Fruit fly (Drosophila melanogaster) whole organism, embryonic: ENCODE measurements around the gene cyr.

Source experiments
- CG11085 ChIP-seq: fragments of 200-800 bp; sonication (Bioruptor generic); IDR thresholded peaks from 2 replicates; pipeline ENCODE4 v1.3.6; 2022; ENCODE audit warnings: missing biosample characterization, missing genetic modification characterization
- CG11398 ChIP-seq: fragments of 200-800 bp; sonication (Bioruptor generic); optimal IDR thresholded peaks from 2 replicates; lab custom pipeline; 2016; ENCODE audit warnings: missing biosample characterization, missing genetic modification characterization
- CG12769 ChIP-seq: fragments of 200-800 bp; sonication (Bioruptor generic); optimal IDR thresholded peaks from 2 replicates; lab custom pipeline; 2019; ENCODE audit warnings: missing biosample characterization, mild to moderate bottlenecking, missing genetic modification characterization, moderate library complexity
- CG13624 ChIP-seq: fragments of 200-800 bp; sonication (Bioruptor generic); optimal IDR thresholded peaks from 2 replicates; lab custom pipeline; 2016; ENCODE audit warnings: missing biosample characterization, missing genetic modification characterization
- CG15011 ChIP-seq: fragments of 200-800 bp; sonication (Bioruptor generic); optimal IDR thresholded peaks from 3 replicates; lab custom pipeline; 2018; ENCODE audit warnings: missing biosample characterization, mild to moderate bottlenecking, missing genetic modification characterization
- CG1602 ChIP-seq: fragments of 200-800 bp; sonication (Bioruptor generic); optimal IDR thresholded peaks from 3 replicates; lab custom pipeline; 2016; ENCODE audit warnings: missing biosample characterization, missing genetic modification characterization
- CG3065 ChIP-seq: fragments of 200-800 bp; sonication (Bioruptor generic); optimal IDR thresholded peaks from 2 replicates; lab custom pipeline; 2016; ENCODE audit warnings: missing biosample characterization, missing genetic modification characterization
- CG31365 ChIP-seq: fragments of 200-800 bp; sonication (Bioruptor generic); optimal IDR thresholded peaks from 2 replicates; lab custom pipeline; 2018; ENCODE audit warnings: missing biosample characterization, mild to moderate bottlenecking, missing genetic modification characterization
- CG33557 ChIP-seq: fragments of 200-800 bp; sonication (Bioruptor generic); optimal IDR thresholded peaks from 2 replicates; lab custom pipeline; 2019; ENCODE audit warnings: missing biosample characterization, mild to moderate bottlenecking, missing genetic modification characterization, moderate library complexity
- CG34224 ChIP-seq: fragments of 200-800 bp; sonication (Bioruptor generic); IDR thresholded peaks from 3 replicates; pipeline ENCODE4 v1.3.6; 2022; ENCODE audit warnings: missing biosample characterization, missing genetic modification characterization; ENCODE audit not compliant: partially characterized antibody
- CG4424 ChIP-seq: fragments of 200-800 bp; sonication (Bioruptor generic); optimal IDR thresholded peaks from 3 replicates; lab custom pipeline; 2016; ENCODE audit warnings: missing biosample characterization, missing genetic modification characterization
- CG5180 ChIP-seq: fragments of 200-800 bp; sonication (Bioruptor generic); optimal IDR thresholded peaks from 3 replicates; lab custom pipeline; 2017; ENCODE audit warnings: missing biosample characterization, missing genetic modification characterization, mild to moderate bottlenecking, moderate library complexity, missing genetic modification reagents
- CG5245 ChIP-seq: fragments of 200-800 bp; sonication (Bioruptor generic); optimal IDR thresholded peaks from 3 replicates; lab custom pipeline; 2016; ENCODE audit warnings: missing biosample characterization, missing genetic modification characterization
- CG6765 ChIP-seq: fragments of 200-800 bp; sonication (Bioruptor generic); optimal IDR thresholded peaks from 3 replicates; lab custom pipeline; 2017; ENCODE audit warnings: missing biosample characterization, mild to moderate bottlenecking, missing genetic modification characterization
- CG6813 ChIP-seq: fragments of 200-800 bp; sonication (Bioruptor generic); optimal IDR thresholded peaks from 2 replicates; lab custom pipeline; 2017; ENCODE audit warnings: missing biosample characterization, missing genetic modification characterization, mild to moderate bottlenecking, moderate library complexity, missing genetic modification reagents
- CG8281 ChIP-seq: fragments of 200-800 bp; sonication (Bioruptor generic); optimal IDR thresholded peaks from 2 replicates; lab custom pipeline; 2018; ENCODE audit warnings: missing biosample characterization, mild to moderate bottlenecking, missing genetic modification characterization, moderate library complexity
- CG9932 ChIP-seq: fragments of 200-800 bp; sonication (Bioruptor generic); IDR thresholded peaks from 2 replicates; pipeline ENCODE4 v1.3.6; 2022; ENCODE audit warnings: missing biosample characterization, missing genetic modification characterization
- Eip74EF ChIP-seq, 2 experiments: fragments of 200-800 bp in 1 of 2; fragments of >200 bp in 1 of 2; sonication (Bioruptor generic) in 1 of 2; optimal IDR thresholded peaks; 2 replicates each; lab custom pipeline; 2017 to 2019; ENCODE audit warnings: missing biosample characterization in 2 of 2, missing genetic modification characterization in 2 of 2, mild to moderate bottlenecking in 1 of 2, moderate library complexity in 1 of 2
- Elba2 ChIP-seq: fragments of 200-800 bp; sonication (Bioruptor generic); optimal IDR thresholded peaks from 3 replicates; lab custom pipeline; 2016; ENCODE audit warnings: missing biosample characterization, missing genetic modification characterization
- Fer2 ChIP-seq: fragments of 200-800 bp; sonication (Bioruptor generic); optimal IDR thresholded peaks from 2 replicates; lab custom pipeline; 2018; ENCODE audit warnings: missing biosample characterization, mild to moderate bottlenecking, missing genetic modification characterization, moderate library complexity
- HLH4C ChIP-seq: fragments of 200-800 bp; sonication (Bioruptor generic); IDR thresholded peaks from 3 replicates; pipeline ENCODE4 v1.3.6; 2022; ENCODE audit warnings: missing biosample characterization, missing genetic modification characterization; ENCODE audit not compliant: partially characterized antibody
- Meics ChIP-seq: fragments of 200-800 bp; sonication (Bioruptor generic); optimal IDR thresholded peaks from 2 replicates; lab custom pipeline; 2017; ENCODE audit warnings: missing biosample characterization, mild to moderate bottlenecking, missing genetic modification characterization
- Opbp ChIP-seq: fragments of 200-800 bp; sonication (Bioruptor generic); IDR thresholded peaks from 3 replicates; pipeline ENCODE4 v1.3.6; 2022; ENCODE audit warnings: missing biosample characterization, missing genetic modification characterization; ENCODE audit not compliant: partially characterized antibody
- Pdp1 ChIP-seq, 2 experiments: fragments of 200-800 bp; sonication (Bioruptor generic); optimal IDR thresholded peaks; 3 replicates each; lab custom pipeline; 2016; ENCODE audit warnings: missing biosample characterization in 2 of 2, missing genetic modification characterization in 2 of 2, mild to moderate bottlenecking in 1 of 2, moderate library complexity in 1 of 2
- Stat92E ChIP-seq, 3 experiments: fragments of >200 bp in 2 of 3; fragments of 200-800 bp in 1 of 3; sonication (Bioruptor generic) in 1 of 3; optimal IDR thresholded peaks; 2 replicates each; lab custom pipeline; 2017 to 2019; ENCODE audit warnings: missing biosample characterization in 3 of 3, missing genetic modification characterization in 3 of 3, mild to moderate bottlenecking in 1 of 3, moderate library complexity in 1 of 3
- TFAM ChIP-seq: fragments of 200-800 bp; sonication (Bioruptor generic); optimal IDR thresholded peaks from 2 replicates; lab custom pipeline; 2017; ENCODE audit warnings: missing biosample characterization, missing genetic modification characterization, inconsistent platforms
- Vsx1 ChIP-seq: fragments of 200-800 bp; sonication (Bioruptor generic); optimal IDR thresholded peaks from 2 replicates; lab custom pipeline; 2017; ENCODE audit warnings: missing biosample characterization, mild to moderate bottlenecking, missing genetic modification characterization, missing genetic modification reagents
- al ChIP-seq: fragments of 200-800 bp; sonication (Bioruptor generic); IDR thresholded peaks from 2 replicates; pipeline ENCODE4 v1.3.6; 2022; ENCODE audit warnings: missing biosample characterization, missing genetic modification characterization
- dimm ChIP-seq: fragments of 200-800 bp; sonication (Bioruptor generic); IDR thresholded peaks from 2 replicates; pipeline ENCODE4 v1.3.6; 2022; ENCODE audit warnings: missing biosample characterization, missing genetic modification characterization
- esg ChIP-seq: fragments of 200-800 bp; sonication (Bioruptor generic); conservative IDR thresholded peaks from 2 replicates; pipeline ENCODE4 v1.3.6; 2022; ENCODE audit warnings: missing biosample characterization, missing genetic modification characterization
- exex ChIP-seq: fragments of 200-800 bp; sonication (Bioruptor generic); optimal IDR thresholded peaks from 4 replicates; lab custom pipeline; 2018; ENCODE audit warnings: missing biosample characterization, mild to moderate bottlenecking, missing genetic modification characterization, moderate library complexity
- fd96Cb ChIP-seq: fragments of 200-800 bp; sonication (Bioruptor generic); optimal IDR thresholded peaks from 2 replicates; lab custom pipeline; 2018; ENCODE audit warnings: missing biosample characterization, mild to moderate bottlenecking, missing genetic modification characterization, moderate library complexity
- gcm2 ChIP-seq: fragments of 200-800 bp; sonication (Bioruptor generic); optimal IDR thresholded peaks from 2 replicates; lab custom pipeline; 2016; ENCODE audit warnings: missing biosample characterization, missing genetic modification characterization
- gsb ChIP-seq: fragments of 200-800 bp; sonication (Bioruptor generic); IDR thresholded peaks from 2 replicates; pipeline ENCODE4 v1.3.6; 2022; ENCODE audit warnings: missing biosample characterization, missing genetic modification characterization
- kni ChIP-seq: fragments of 200-800 bp; sonication (Bioruptor generic); optimal IDR thresholded peaks from 3 replicates; lab custom pipeline; 2017; ENCODE audit warnings: mild to moderate bottlenecking, missing biosample characterization, missing genetic modification reagents, missing genetic modification characterization
- mld ChIP-seq: fragments of 200-800 bp; sonication (Bioruptor generic); IDR thresholded peaks from 3 replicates; pipeline ENCODE4 v1.3.6; 2022; ENCODE audit warnings: missing biosample characterization, missing genetic modification characterization; ENCODE audit not compliant: partially characterized antibody
- nau ChIP-seq: fragments of 200-800 bp; sonication (Bioruptor generic); optimal IDR thresholded peaks from 3 replicates; lab custom pipeline; 2017; ENCODE audit warnings: missing biosample characterization, mild to moderate bottlenecking, missing genetic modification characterization, missing genetic modification reagents
- nerfin-2 ChIP-seq: fragments of 200-800 bp; sonication (Bioruptor generic); IDR thresholded peaks from 2 replicates; pipeline ENCODE4 v1.3.6; 2022; ENCODE audit warnings: missing biosample characterization, missing genetic modification characterization; ENCODE audit not compliant: partially characterized antibody
- oc ChIP-seq: fragments of 200-800 bp; sonication (Bioruptor generic); optimal IDR thresholded peaks from 2 replicates; lab custom pipeline; 2018; ENCODE audit warnings: missing biosample characterization, mild to moderate bottlenecking, missing genetic modification characterization, moderate library complexity
- org-1 ChIP-seq: fragments of 200-800 bp; sonication (Bioruptor generic); optimal IDR thresholded peaks from 2 replicates; lab custom pipeline; 2017; ENCODE audit warnings: missing biosample characterization, missing genetic modification characterization
- pzg ChIP-seq: fragments of 200-800 bp; sonication (Bioruptor generic); optimal IDR thresholded peaks from 3 replicates; lab custom pipeline; 2018; ENCODE audit warnings: missing biosample characterization, mild to moderate bottlenecking, missing genetic modification characterization, moderate library complexity
- slbo ChIP-seq: fragments of 200-800 bp; sonication (Bioruptor generic); IDR thresholded peaks from 2 replicates; pipeline ENCODE4 v1.3.6; 2022; ENCODE audit warnings: missing biosample characterization, missing genetic modification characterization
- sob ChIP-seq: fragments of 200-800 bp; sonication (Bioruptor generic); IDR thresholded peaks from 2 replicates; pipeline ENCODE4 v1.3.6; 2022; ENCODE audit warnings: missing biosample characterization, missing genetic modification characterization
- sr ChIP-seq: fragments of 200-800 bp; sonication (Bioruptor generic); IDR thresholded peaks from 3 replicates; pipeline ENCODE4 v1.3.6; 2022; ENCODE audit warnings: missing biosample characterization, missing genetic modification characterization
- ssp ChIP-seq: fragments of 200-800 bp; sonication (Bioruptor generic); IDR thresholded peaks from 2 replicates; pipeline ENCODE4 v1.3.6; 2022; ENCODE audit warnings: missing biosample characterization, missing genetic modification characterization
- tll ChIP-seq, 2 experiments: fragments of 200-800 bp in 1 of 2; fragments of >200 bp in 1 of 2; sonication (Bioruptor generic) in 1 of 2; optimal IDR thresholded peaks; 2 replicates each; lab custom pipeline; 2017 to 2019; ENCODE audit warnings: missing biosample characterization in 2 of 2, missing genetic modification characterization in 2 of 2, mild to moderate bottlenecking in 1 of 2, moderate library complexity in 1 of 2
- wdn ChIP-seq: fragments of 200-800 bp; sonication (Bioruptor generic); IDR thresholded peaks from 2 replicates; pipeline ENCODE4 v1.3.6; 2022; ENCODE audit warnings: missing biosample characterization, missing genetic modification characterization

Gene cyr

DNA sequence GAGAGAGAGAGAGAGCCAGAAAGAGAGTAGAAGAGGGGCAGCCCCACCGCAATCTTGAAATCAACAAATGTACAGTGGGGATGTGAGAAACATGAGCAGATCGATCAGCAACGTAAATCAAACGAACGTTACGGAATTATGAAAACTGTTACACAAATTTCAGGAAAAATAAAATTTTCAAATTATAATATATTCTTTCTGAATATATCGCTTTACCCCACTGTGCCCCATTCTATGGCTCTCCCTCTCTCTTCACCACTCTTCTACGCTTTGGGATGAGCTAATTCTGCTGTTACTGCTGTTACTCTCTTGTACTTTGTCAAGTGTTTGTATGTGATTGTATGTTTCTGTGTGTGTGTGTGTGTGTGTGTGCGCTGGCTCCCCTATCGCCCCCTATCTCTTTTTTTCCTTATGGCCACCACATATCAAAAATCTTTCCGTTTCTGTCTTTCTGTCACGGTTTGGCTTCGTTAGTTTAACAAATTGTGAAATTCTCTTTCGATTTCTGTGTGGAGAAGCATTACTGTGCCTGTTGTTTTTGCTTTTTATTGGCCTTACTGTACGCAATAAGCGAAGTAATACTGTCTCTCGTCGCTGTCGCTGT is 44.4 kb downstream of the cyr start (continued):
- TF ChIP-seq slbo (GFP tag; lab: Robert Waterston, UW) (peak; percentile 99), Vsx1 (GFP tag; lab: Kevin White, UChicago) (peak; percentile 97), mld (no peak), HLH4C (no peak), CG1602 (peak; percentile 94), kni (GFP tag; lab: Kevin White, UChicago) (peak; percentile 9), CG15011 (GFP tag; lab: Kevin White, UChicago) (peak; percentile 94), TFAM (GFP tag; lab: Kevin White, UChicago) (peak; percentile 67), CG8281 (tag; lab: Kevin White, UChicago) (peak; percentile 79), Eip74EF (GFP tag; optimal IDR thresholded peaks at IDR 0.05; lab: Kevin White, UChicago) (peak in 1 of 2 experiments; percentile 93), CG33557 (peak; percentile 68), Fer2 (tag; lab: Kevin White, UChicago) (peak; percentile 87), al (peak; percentile 96), CG31365 (tag; lab: Kevin White, UChicago) (peak; percentile 88), CG4424 (GFP tag; lab: Kevin White, UChicago) (peak; percentile 96), Opbp (GFP tag; lab: Robert Waterston, UW) (0 out of 3 replicates have a peak, but pooled peaks have one; percentile 49), nerfin-2 (GFP tag; lab: Robert Waterston, UW) (no peak; the same call in 1 of the 2 replicates), CG11085 (GFP tag; lab: Robert Waterston, UW) (peak; percentile 98), dimm (peak; percentile 94), sr (peak; percentile 96), CG34224 (peak; percentile 67; the same call in 2 of the 3 replicates), gcm2 (peak; percentile 95), CG6765 (GFP tag; lab: Kevin White, UChicago) (peak; percentile 95), CG5245 (GFP tag; lab: Kevin White, UChicago) (peak; percentile 93), tll (GFP tag; optimal IDR thresholded peaks at IDR 0.05; lab: Kevin White, UChicago) (no peak), CG13624 (GFP tag; lab: Kevin White, UChicago) (peak; percentile 80), wdn (peak; percentile 97), CG12769 (tag; lab: Kevin White, UChicago) (peak; percentile 97), CG5180 (GFP tag; lab: Kevin White, UChicago) (peak; percentile 88), CG6813 (GFP tag; lab: Kevin White, UChicago) (peak; percentile 97), exex (tag; lab: Kevin White, UChicago) (peak; percentile 81), gsb (GFP tag; lab: Robert Waterston, UW) (peak; percentile 98), fd96Cb (peak; percentile 95), ssp (GFP tag; lab: Robert Waterston, UW) (peak; percentile 92), oc (peak; percentile 97), pzg (GFP tag; lab: Kevin White, UChicago) (peak; percentile 13), nau (GFP tag; lab: Kevin White, UChicago) (peak; percentile 95), CG9932 (GFP tag; lab: Robert Waterston, UW) (peak; percentile 97), Pdp1 (GFP tag; optimal IDR thresholded peaks at IDR 0.05; lab: Kevin White, UChicago) (peak; percentile 90 to 95), Meics (GFP tag; lab: Kevin White, UChicago) (peak; percentile 98), org-1 (peak; percentile 94), Stat92E (GFP tag; optimal IDR thresholded peaks at IDR 0.05; lab: Kevin White, UChicago) (peak in 1 of 3 experiments; percentile 66), CG11398 (peak; percentile 37), Elba2 (no peak), esg (GFP tag; lab: Robert Waterston, UW) (peak; percentile 98), sob (GFP tag; lab: Robert Waterston, UW) (peak; percentile 99), CG3065 (GFP tag; lab: Kevin White, UChicago) (peak; percentile 87)
